Fruit fly (Drosophila melanogaster) whole organism, embryonic: ENCODE results near the gene Nost.
A peak's percentile ranks its signal among the peaks of the same experiment; 100 is the strongest.

ENCODE experiments used
- Antp ChIP-seq: fragments of 200-800 bp; sonication (Bioruptor generic); optimal IDR thresholded peaks from 3 replicates; lab custom pipeline; 2016; ENCODE audit warnings: missing biosample characterization, missing genetic modification characterization
- Asciz ChIP-seq: fragments of 200-800 bp; sonication (Bioruptor generic); optimal IDR thresholded peaks from 2 replicates; lab custom pipeline; 2017; ENCODE audit warnings: missing biosample characterization, mild to moderate bottlenecking, missing genetic modification characterization, missing genetic modification reagents
- Blimp-1 ChIP-seq: fragments of 200-800 bp; sonication (Bioruptor generic); optimal IDR thresholded peaks from 3 replicates; lab custom pipeline; 2018; ENCODE audit warnings: missing biosample characterization, missing genetic modification characterization, mild to moderate bottlenecking, moderate library complexity, missing genetic modification reagents
- CG10267 ChIP-seq: fragments of 200-800 bp; sonication (Bioruptor generic); optimal IDR thresholded peaks from 2 replicates; lab custom pipeline; 2018; ENCODE audit warnings: missing biosample characterization, mild to moderate bottlenecking, missing genetic modification characterization, moderate library complexity
- CG10366 ChIP-seq: fragments of 200-800 bp; sonication (Bioruptor generic); IDR thresholded peaks from 2 replicates; pipeline ENCODE4 v1.3.6; 2022; ENCODE audit warnings: missing biosample characterization, missing genetic modification characterization
- CG10431 ChIP-seq: fragments of 200-800 bp; sonication (Bioruptor generic); optimal IDR thresholded peaks from 3 replicates; lab custom pipeline; 2018; ENCODE audit warnings: missing biosample characterization, mild to moderate bottlenecking, missing genetic modification characterization
- CG12942 ChIP-seq: fragments of 200-800 bp; sonication (Bioruptor generic); optimal IDR thresholded peaks from 3 replicates; lab custom pipeline; 2016; ENCODE audit warnings: missing biosample characterization, missing genetic modification characterization
- CG16779 ChIP-seq: fragments of 200-800 bp; sonication (Bioruptor generic); IDR thresholded peaks from 2 replicates; pipeline ENCODE4 v1.3.6; 2022; ENCODE audit warnings: missing biosample characterization, missing genetic modification characterization
- CG16813 ChIP-seq: fragments of 200-800 bp; sonication (Bioruptor generic); IDR thresholded peaks from 3 replicates; pipeline ENCODE4 v1.3.6; 2022; ENCODE audit warnings: missing biosample characterization, missing genetic modification characterization; ENCODE audit not compliant: partially characterized antibody
- CG17359 ChIP-seq: fragments of 200-800 bp; sonication (Bioruptor generic); optimal IDR thresholded peaks from 3 replicates; lab custom pipeline; 2018; ENCODE audit warnings: missing biosample characterization, mild to moderate bottlenecking, missing genetic modification characterization, moderate library complexity
- CG18262 ChIP-seq: fragments of 200-800 bp; optimal IDR thresholded peaks from 3 replicates; lab custom pipeline; 2019; ENCODE audit warnings: missing biosample characterization, mild to moderate bottlenecking, missing genetic modification characterization, moderate library complexity
- CG2875 ChIP-seq: fragments of 200-800 bp; sonication (Bioruptor generic); optimal IDR thresholded peaks from 2 replicates; lab custom pipeline; 2017; ENCODE audit warnings: missing biosample characterization, mild to moderate bottlenecking, missing genetic modification characterization, missing genetic modification reagents
- CG30403 ChIP-seq: fragments of 200-800 bp; sonication (Bioruptor generic); optimal IDR thresholded peaks from 3 replicates; lab custom pipeline; 2016; ENCODE audit warnings: missing biosample characterization, missing genetic modification characterization
- CG33557 ChIP-seq: fragments of 200-800 bp; sonication (Bioruptor generic); optimal IDR thresholded peaks from 2 replicates; lab custom pipeline; 2019; ENCODE audit warnings: missing biosample characterization, mild to moderate bottlenecking, missing genetic modification characterization, moderate library complexity
- CG3407 ChIP-seq: fragments of 200-800 bp; sonication (Bioruptor generic); optimal IDR thresholded peaks from 2 replicates; lab custom pipeline; 2018; ENCODE audit warnings: missing biosample characterization, mild to moderate bottlenecking, missing genetic modification characterization
- CG7271 ChIP-seq: fragments of 200-800 bp; sonication (Bioruptor generic); optimal IDR thresholded peaks from 2 replicates; lab custom pipeline; 2018; ENCODE audit warnings: missing biosample characterization, mild to moderate bottlenecking, missing genetic modification characterization, moderate library complexity
- CG7357 ChIP-seq: fragments of 200-800 bp; sonication (Bioruptor generic); IDR thresholded peaks from 3 replicates; pipeline ENCODE4 v1.3.6; 2022; ENCODE audit warnings: missing biosample characterization, missing genetic modification characterization
- CG7963 ChIP-seq: fragments of 200-800 bp; sonication (Bioruptor generic); IDR thresholded peaks from 3 replicates; pipeline ENCODE4 v1.3.6; 2022; ENCODE audit warnings: missing biosample characterization, missing genetic modification characterization; ENCODE audit not compliant: partially characterized antibody
- CG8281 ChIP-seq: fragments of 200-800 bp; sonication (Bioruptor generic); optimal IDR thresholded peaks from 2 replicates; lab custom pipeline; 2018; ENCODE audit warnings: missing biosample characterization, mild to moderate bottlenecking, missing genetic modification characterization, moderate library complexity
- CG8290 ChIP-seq, 3 experiments: fragments of 200-800 bp; sonication (Bioruptor generic); optimal IDR thresholded peaks; 2 replicates each; lab custom pipeline; 2016 to 2019; ENCODE audit warnings: missing biosample characterization in 3 of 3, missing genetic modification characterization in 3 of 3, mild to moderate bottlenecking in 2 of 3, moderate library complexity in 1 of 3
- D19A ChIP-seq: fragments of 200-800 bp; optimal IDR thresholded peaks from 3 replicates; lab custom pipeline; 2019; ENCODE audit warnings: missing biosample characterization, mild to moderate bottlenecking, missing genetic modification characterization, moderate library complexity
- Eip74EF ChIP-seq, 2 experiments: fragments of 200-800 bp in 1 of 2; fragments of >200 bp in 1 of 2; sonication (Bioruptor generic) in 1 of 2; optimal IDR thresholded peaks; 2 replicates each; lab custom pipeline; 2017 to 2019; ENCODE audit warnings: missing biosample characterization in 2 of 2, missing genetic modification characterization in 2 of 2, mild to moderate bottlenecking in 1 of 2, moderate library complexity in 1 of 2
- H2.0 ChIP-seq: fragments of 200-800 bp; sonication (Bioruptor generic); IDR thresholded peaks from 2 replicates; pipeline ENCODE4 v1.3.6; 2022; ENCODE audit warnings: missing biosample characterization, missing genetic modification characterization
- HLH54F ChIP-seq: fragments of 200-800 bp; sonication (Bioruptor generic); optimal IDR thresholded peaks from 3 replicates; lab custom pipeline; 2016; ENCODE audit warnings: missing biosample characterization, missing genetic modification characterization
- Hr51 ChIP-seq, 2 experiments: fragments of 200-800 bp; sonication (Bioruptor generic); optimal IDR thresholded peaks; 2 replicates in 1 of 2; 3 replicates in 1 of 2; lab custom pipeline; 2016 to 2018; ENCODE audit warnings: missing biosample characterization in 2 of 2, missing genetic modification characterization in 2 of 2, mild to moderate bottlenecking in 1 of 2, moderate library complexity in 1 of 2
- Lhr ChIP-seq: fragments of 200-800 bp; sonication (Bioruptor generic); optimal IDR thresholded peaks from 3 replicates; lab custom pipeline; 2017; ENCODE audit warnings: mild to moderate bottlenecking, missing biosample characterization, missing genetic modification reagents, missing genetic modification characterization
- Pdp1 ChIP-seq, 2 experiments: fragments of 200-800 bp; sonication (Bioruptor generic); optimal IDR thresholded peaks; 3 replicates each; lab custom pipeline; 2016; ENCODE audit warnings: missing biosample characterization in 2 of 2, missing genetic modification characterization in 2 of 2, mild to moderate bottlenecking in 1 of 2, moderate library complexity in 1 of 2
- Ptx1 ChIP-seq: fragments of 200-800 bp; sonication (Bioruptor generic); IDR thresholded peaks from 2 replicates; pipeline ENCODE4 v1.3.6; 2022; ENCODE audit warnings: missing biosample characterization, missing genetic modification characterization
- Sox100B ChIP-seq: fragments of 200-800 bp; sonication (Bioruptor generic); optimal IDR thresholded peaks from 3 replicates; lab custom pipeline; 2018; ENCODE audit warnings: missing biosample characterization, mild to moderate bottlenecking, missing genetic modification characterization
- Vsx1 ChIP-seq: fragments of 200-800 bp; sonication (Bioruptor generic); optimal IDR thresholded peaks from 2 replicates; lab custom pipeline; 2017; ENCODE audit warnings: missing biosample characterization, mild to moderate bottlenecking, missing genetic modification characterization, missing genetic modification reagents
- Xbp1 ChIP-seq: fragments of 200-800 bp; sonication (Bioruptor generic); optimal IDR thresholded peaks from 3 replicates; lab custom pipeline; 2016; ENCODE audit warnings: missing biosample characterization, mild to moderate bottlenecking, missing genetic modification characterization
- Xrp1 ChIP-seq: fragments of 200-800 bp; sonication (Bioruptor generic); IDR thresholded peaks from 2 replicates; pipeline ENCODE4 v1.3.6; 2022; ENCODE audit warnings: missing biosample characterization, missing genetic modification characterization
- az2 ChIP-seq: fragments of 200-800 bp; sonication (Bioruptor generic); optimal IDR thresholded peaks from 3 replicates; lab custom pipeline; 2016; ENCODE audit warnings: missing biosample characterization, missing genetic modification characterization
- bab2 ChIP-seq: fragments of 200-800 bp; sonication (Bioruptor generic); optimal IDR thresholded peaks from 2 replicates; lab custom pipeline; 2016; ENCODE audit warnings: missing biosample characterization, missing genetic modification characterization
- bowl ChIP-seq: fragments of 200-800 bp; sonication (Bioruptor generic); IDR thresholded peaks from 2 replicates; pipeline ENCODE4 v1.3.6; 2022; ENCODE audit warnings: missing biosample characterization, missing genetic modification characterization
- esg ChIP-seq: fragments of 200-800 bp; sonication (Bioruptor generic); conservative IDR thresholded peaks from 2 replicates; pipeline ENCODE4 v1.3.6; 2022; ENCODE audit warnings: missing biosample characterization, missing genetic modification characterization
- jigr1 ChIP-seq: fragments of 200-800 bp; sonication (Bioruptor generic); IDR thresholded peaks from 3 replicates; pipeline ENCODE4 v1.3.6; 2022; ENCODE audit warnings: missing biosample characterization, missing genetic modification characterization
- lab ChIP-seq: fragments of 200-800 bp; sonication (Bioruptor generic); optimal IDR thresholded peaks from 3 replicates; lab custom pipeline; 2017; ENCODE audit warnings: missing biosample characterization, missing genetic modification characterization, mild to moderate bottlenecking, moderate library complexity, missing genetic modification reagents
- nerfin-1 ChIP-seq: fragments of 200-800 bp; sonication (Bioruptor generic); optimal IDR thresholded peaks from 3 replicates; lab custom pipeline; 2019; ENCODE audit warnings: missing biosample characterization, mild to moderate bottlenecking, missing genetic modification characterization, moderate library complexity
- nerfin-2 ChIP-seq: fragments of 200-800 bp; sonication (Bioruptor generic); IDR thresholded peaks from 2 replicates; pipeline ENCODE4 v1.3.6; 2022; ENCODE audit warnings: missing biosample characterization, missing genetic modification characterization; ENCODE audit not compliant: partially characterized antibody
- pnt ChIP-seq: fragments of 200-800 bp; sonication (Bioruptor generic); optimal IDR thresholded peaks from 3 replicates; lab custom pipeline; 2016; ENCODE audit warnings: missing biosample characterization, missing genetic modification characterization
- pum ChIP-seq: fragments of 200-800 bp; sonication (Bioruptor generic); optimal IDR thresholded peaks from 2 replicates; lab custom pipeline; 2016; ENCODE audit warnings: missing biosample characterization, missing genetic modification characterization
- sna ChIP-seq: fragments of 200-800 bp; sonication (Bioruptor generic); IDR thresholded peaks from 2 replicates; pipeline ENCODE4 v1.3.6; 2022; ENCODE audit warnings: missing biosample characterization, missing genetic modification characterization; ENCODE audit not compliant: partially characterized antibody
- so ChIP-seq: fragments of 200-800 bp; sonication (Bioruptor generic); IDR thresholded peaks from 3 replicates; pipeline ENCODE4 v1.3.6; 2022; ENCODE audit warnings: missing biosample characterization, missing genetic modification characterization
- sqz ChIP-seq: fragments of 200-800 bp; sonication (Bioruptor generic); optimal IDR thresholded peaks from 3 replicates; lab custom pipeline; 2018; ENCODE audit warnings: missing biosample characterization, mild to moderate bottlenecking, missing genetic modification characterization
- sr ChIP-seq: fragments of 200-800 bp; sonication (Bioruptor generic); IDR thresholded peaks from 3 replicates; pipeline ENCODE4 v1.3.6; 2022; ENCODE audit warnings: missing biosample characterization, missing genetic modification characterization
- vvl ChIP-seq: fragments of 200-800 bp; sonication (Bioruptor generic); IDR thresholded peaks from 2 replicates; pipeline ENCODE4 v1.3.6; 2022; ENCODE audit warnings: missing biosample characterization, missing genetic modification characterization

Gene Nost

dm6 chrX:9041789-9042456 lies 11.9 kb downstream of the Nost start (continued):
- TF ChIP-seq Asciz (GFP tag; lab: Kevin White, UChicago) (peak; percentile 27), CG7357 (GFP tag; lab: Robert Waterston, UW) (no peak), CG18262 (peak; percentile 85), CG8281 (peak; percentile 1), so (GFP tag; lab: Robert Waterston, UW) (peak; percentile 57; the same call in 2 of the 3 replicates), D19A (peak; percentile 48), Hr51 (GFP tag; optimal IDR thresholded peaks at IDR 0.05; lab: Kevin White, UChicago) (peak in 1 of 2 experiments; percentile 64), Antp (GFP tag; lab: Kevin White, UChicago) (peak; percentile 42), CG16813 (GFP tag; lab: Robert Waterston, UW) (no peak), lab (GFP tag; lab: Kevin White, UChicago) (peak; percentile 24), CG8290 (GFP tag; optimal IDR thresholded peaks at IDR 0.05; lab: Kevin White, UChicago) (no peak), CG8290 (tag; optimal IDR thresholded peaks at IDR 0.05; lab: Kevin White, UChicago) (peak in 1 of 2 experiments; percentile 2), bowl (GFP tag; lab: Robert Waterston, UW) (no peak), Pdp1 (GFP tag; optimal IDR thresholded peaks at IDR 0.05; lab: Kevin White, UChicago) (peak in 1 of 2 experiments; percentile 53), nerfin-2 (GFP tag; lab: Robert Waterston, UW) (no peak), Xrp1 (GFP tag; lab: Robert Waterston, UW) (peak; percentile 78), CG10267 (peak; percentile 43), sna (GFP tag; lab: Robert Waterston, UW) (no peak), pum (GFP tag; lab: Kevin White, UChicago) (peak; percentile 64), CG10366 (GFP tag; lab: Robert Waterston, UW) (peak; percentile 38; the same call in 1 of the 2 replicates), jigr1 (GFP tag; lab: Robert Waterston, UW) (peak; percentile 43; the same call in 1 of the 3 replicates), CG10431 (peak; percentile 5), vvl (GFP tag; lab: Robert Waterston, UW) (no peak), esg (GFP tag; lab: Robert Waterston, UW) (no peak; the same call in 1 of the 2 replicates), Vsx1 (GFP tag; lab: Kevin White, UChicago) (peak; percentile 41), sr (GFP tag; lab: Robert Waterston, UW) (no peak; the same call in 2 of the 3 replicates), CG12942 (GFP tag; lab: Kevin White, UChicago) (peak; percentile 6), az2 (GFP tag; lab: Kevin White, UChicago) (peak; percentile 56), bab2 (GFP tag; lab: Kevin White, UChicago) (peak; percentile 60), nerfin-1 (tag; lab: Kevin White, UChicago) (peak; percentile 4), Ptx1 (GFP tag; lab: Robert Waterston, UW) (peak; percentile 64), CG17359 (tag; lab: Kevin White, UChicago) (peak; percentile 52), CG33557 (GFP tag; lab: Kevin White, UChicago) (peak; percentile 37), CG16779 (no peak), CG7963 (GFP tag; lab: Robert Waterston, UW) (no peak), pnt (GFP tag; lab: Kevin White, UChicago) (peak; percentile 48), Eip74EF (GFP tag; optimal IDR thresholded peaks at IDR 0.05; lab: Kevin White, UChicago) (peak in 1 of 2 experiments; percentile 61), Lhr (GFP tag; lab: Kevin White, UChicago) (peak; percentile 24), Blimp-1 (GFP tag; lab: Kevin White, UChicago) (peak; percentile 39), CG7271 (no peak), Sox100B (peak; percentile 76), H2.0 (GFP tag; lab: Robert Waterston, UW) (peak; percentile 25; the same call in 1 of the 2 replicates), HLH54F (no peak), Xbp1 (GFP tag; lab: Kevin White, UChicago) (peak; percentile 49), CG3407 (GFP tag; lab: Kevin White, UChicago) (peak; percentile 44), sqz (GFP tag; lab: Kevin White, UChicago) (no peak), CG2875 (GFP tag; lab: Kevin White, UChicago) (peak; percentile 42), CG30403 (GFP tag; lab: Kevin White, UChicago) (peak; percentile 68)
